2 worm cellular contexts compared by ENCODE assay signal in the genomic region with DNA sequence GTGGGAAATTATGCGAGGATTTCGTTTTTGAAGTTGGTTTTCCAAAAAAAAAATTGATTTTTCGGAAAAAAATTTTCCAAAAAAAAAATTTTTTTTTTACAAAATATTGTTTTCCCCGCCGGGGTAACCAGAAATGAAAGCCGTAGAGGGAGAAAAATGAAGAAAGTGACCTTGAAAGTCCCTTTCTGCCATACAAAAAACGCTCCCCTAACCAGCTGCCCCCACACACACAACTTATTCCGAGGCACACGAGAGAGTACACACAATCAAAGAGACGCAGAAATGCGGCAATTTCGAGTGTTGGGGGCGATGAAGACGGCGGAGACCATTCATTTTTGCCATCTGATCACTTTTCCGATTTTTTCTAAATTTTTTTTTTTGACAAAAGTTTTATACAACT.
TF ChIP-seq lines count a peak whose summit lies in the region.

No protein-coding gene starts in this region.

TF ChIP-seq in whole organism, L1 larva, 84 proteins besides CTCF, POLR2A, EP300 and RAD21 (continued from another document):
- no peak for TF ChIP-seq unc-130 (tag; optimal IDR thresholded peaks at IDR 0.05; lab: Kevin White, UChicago)
- TF ChIP-seq lsy-2 (tag; optimal IDR thresholded peaks at IDR 0.05; lab: Kevin White, UChicago), result peak in 1 of 2 experiments; percentile 23
- TF ChIP-seq snu-23 (GFP tag; optimal IDR thresholded peaks at IDR 0.05; lab: Kevin White, UChicago), result peak; percentile 45
- peak in 1 of 2 experiments; percentile 60 for TF ChIP-seq lin-35 (GFP tag; optimal IDR thresholded peaks at IDR 0.05; lab: Kevin White, UChicago)
- TF ChIP-seq mep-1 (tag; optimal IDR thresholded peaks at IDR 0.05; lab: Kevin White, UChicago), result peak; percentile 20
- TF ChIP-seq nhr-12 (tag; optimal IDR thresholded peaks at IDR 0.05; lab: Kevin White, UChicago), result no peak

TF ChIP-seq in whole organism, L4 larva, 104 proteins besides CTCF, POLR2A, EP300 and RAD21 (continued from another document):
- no peak for TF ChIP-seq duxl-1 (tag; optimal IDR thresholded peaks at IDR 0.05; lab: Kevin White, UChicago; ENCODE audit: poor library complexity)
- TF ChIP-seq dmd-6 (GFP tag; IDR thresholded peaks at IDR 0.05; lab: Robert Waterston, UW), result no peak
- peak; percentile 13 for TF ChIP-seq mep-1 (tag; optimal IDR thresholded peaks at IDR 0.05; lab: Kevin White, UChicago)
- TF ChIP-seq nhr-237 (tag; optimal IDR thresholded peaks at IDR 0.05; lab: Kevin White, UChicago), result no peak
- no peak for TF ChIP-seq tag-97 (GFP tag; IDR thresholded peaks at IDR 0.05; lab: Robert Waterston, UW)
- TF ChIP-seq nhr-28 (tag; optimal IDR thresholded peaks at IDR 0.05; lab: Kevin White, UChicago), result peak; percentile 31
- TF ChIP-seq cey-2 (tag; optimal IDR thresholded peaks at IDR 0.05; lab: Kevin White, UChicago; ENCODE audit: borderline replicate concordance, insufficient read depth), result no peak
- TF ChIP-seq mdt-29 (GFP tag; IDR thresholded peaks at IDR 0.05; lab: Robert Waterston, UW), result no peak
- no peak for TF ChIP-seq lin-1 (GFP tag; IDR thresholded peaks at IDR 0.05; lab: Robert Waterston, UW)
- TF ChIP-seq ztf-7 (tag; optimal IDR thresholded peaks at IDR 0.05; lab: Kevin White, UChicago), result no peak
- no peak for TF ChIP-seq daf-16 (GFP tag; optimal IDR thresholded peaks at IDR 0.05; lab: Kevin White, UChicago)
- TF ChIP-seq daf-16 (tag; optimal IDR thresholded peaks at IDR 0.05; lab: Kevin White, UChicago), result no peak
- TF ChIP-seq Y5F2A.4 (GFP tag; optimal IDR thresholded peaks at IDR 0.05; lab: Kevin White, UChicago), result no peak
- TF ChIP-seq nhr-25 (tag; optimal IDR thresholded peaks at IDR 0.05; lab: Kevin White, UChicago; ENCODE audit: borderline replicate concordance, insufficient read depth), result peak; percentile 3
- TF ChIP-seq egl-27 (tag; optimal IDR thresholded peaks at IDR 0.05; lab: Kevin White, UChicago), result no peak
- TF ChIP-seq skn-1 (tag; optimal IDR thresholded peaks at IDR 0.05; lab: Kevin White, UChicago), result no peak
- no peak for TF ChIP-seq ces-1 (GFP tag; optimal IDR thresholded peaks at IDR 0.05; lab: Kevin White, UChicago)
- no peak for TF ChIP-seq tra-1 (GFP tag; IDR thresholded peaks at IDR 0.05; lab: Robert Waterston, UW)
- no peak for TF ChIP-seq php-3 (GFP tag; IDR thresholded peaks at IDR 0.05; lab: Robert Waterston, UW)
- TF ChIP-seq lir-3 (tag; optimal IDR thresholded peaks at IDR 0.05; lab: Kevin White, UChicago), result no peak
- TF ChIP-seq vab-7 (GFP tag; IDR thresholded peaks at IDR 0.05; lab: Robert Waterston, UW), result no peak
- peak; percentile 8 for TF ChIP-seq hlh-30 (tag; optimal IDR thresholded peaks at IDR 0.05; lab: Kevin White, UChicago; ENCODE audit: insufficient read depth)
- no peak for TF ChIP-seq dpl-1 (GFP tag; optimal IDR thresholded peaks at IDR 0.05; lab: Kevin White, UChicago)
- TF ChIP-seq mes-2 (tag; optimal IDR thresholded peaks at IDR 0.05; lab: Kevin White, UChicago; ENCODE audit: poor library complexity, severe bottlenecking), result no peak
- TF ChIP-seq hmg-1.1 (GFP tag; IDR thresholded peaks at IDR 0.05; lab: Robert Waterston, UW), result peak; percentile 47; the same call in 1 of the 2 replicates
- no peak for TF ChIP-seq dmd-9 (GFP tag; IDR thresholded peaks at IDR 0.05; lab: Robert Waterston, UW)
- TF ChIP-seq unc-130 (GFP tag; optimal IDR thresholded peaks at IDR 0.05; lab: Kevin White, UChicago), result no peak
- TF ChIP-seq aha-1 (tag; lab: Kevin White, UChicago), result peak; percentile 4
- TF ChIP-seq zfp-2 (tag; optimal IDR thresholded peaks at IDR 0.05; lab: Kevin White, UChicago), result no peak
- TF ChIP-seq nhr-76 (tag; optimal IDR thresholded peaks at IDR 0.05; lab: Kevin White, UChicago), result no peak
- TF ChIP-seq nhr-41 (GFP tag; IDR thresholded peaks at IDR 0.05; lab: Robert Waterston, UW), result no peak
- TF ChIP-seq spr-3 (GFP tag; optimal IDR thresholded peaks at IDR 0.05; lab: Kevin White, UChicago), result no peak
- no peak for TF ChIP-seq unc-39 (tag; optimal IDR thresholded peaks at IDR 0.05; lab: Kevin White, UChicago)
- TF ChIP-seq ceh-44 (GFP tag; IDR thresholded peaks at IDR 0.05; lab: Robert Waterston, UW), result no peak
- no peak for TF ChIP-seq ZK546.5 (tag; optimal IDR thresholded peaks at IDR 0.05; lab: Kevin White, UChicago)
- TF ChIP-seq ztf-11 (tag; optimal IDR thresholded peaks at IDR 0.05; lab: Kevin White, UChicago), result no peak
